Worm (Caenorhabditis elegans) whole organism, L1 larva: ENCODE data around the gene nhx-3.

Experiments used
- egl-27 ChIP-seq, 2 experiments: fragments of 150-350 bp in 1 of 2; sonication (generic microtip); optimal IDR thresholded peaks; 3 replicates each; lab custom pipeline; 2017 to 2018; ENCODE audit warnings: missing biosample characterization in 2 of 2, missing genetic modification characterization in 2 of 2, missing genetic modification reagents in 2 of 2
- elt-3 ChIP-seq, 6 experiments: fragments of 150-350 bp in 1 of 6; sonication (generic microtip); optimal IDR thresholded peaks; 2 replicates each; lab custom pipeline; 2017 to 2018; ENCODE audit warnings: missing biosample characterization in 6 of 6, missing genetic modification characterization in 6 of 6, inconsistent platforms in 1 of 6
- fkh-10 ChIP-seq: sonication (generic microtip); optimal IDR thresholded peaks from 2 replicates; lab custom pipeline; 2017; ENCODE audit warnings: missing biosample characterization, missing genetic modification reagents, missing genetic modification characterization
- nhr-237 ChIP-seq: fragments of 150-350 bp; optimal IDR thresholded peaks from 2 replicates; lab custom pipeline; 2014; ENCODE audit warnings: missing biosample characterization, missing genetic modification characterization
- pqm-1 ChIP-seq: sonication (generic microtip); optimal IDR thresholded peaks from 3 replicates; lab custom pipeline; 2017; ENCODE audit warnings: missing biosample characterization, missing genetic modification characterization
- snpc-4 ChIP-seq: fragments of 150-350 bp; optimal IDR thresholded peaks from 2 replicates; lab custom pipeline; 2014; ENCODE audit warnings: missing biosample characterization, missing genetic modification characterization
- unc-62 ChIP-seq: fragments of 150-350 bp; optimal IDR thresholded peaks from 2 replicates; lab custom pipeline; 2014; ENCODE audit warnings: missing biosample characterization, missing genetic modification reagents, missing genetic modification characterization
- ztf-11 ChIP-seq, 2 experiments: sonication (generic microtip); optimal IDR thresholded peaks; 2 replicates each; lab custom pipeline; 2016 to 2017; ENCODE audit warnings: missing genetic modification characterization in 2 of 2, missing biosample characterization in 1 of 2, missing compliant biosample characterization in 1 of 2

ce11 chrV:7545187-7545586, at the start of gene nhx-3, which contains the start of gene C54F6.19:
- TF ChIP-seq ztf-11 (tag; optimal IDR thresholded peaks at IDR 0.05; lab: Kevin White, UChicago): no peak
- TF ChIP-seq elt-3 (tag; optimal IDR thresholded peaks at IDR 0.05; lab: Kevin White, UChicago): no peak
- no peak for TF ChIP-seq nhr-237 (tag; lab: Kevin White, UChicago)
- no peak for TF ChIP-seq egl-27 (tag; optimal IDR thresholded peaks at IDR 0.05; lab: Kevin White, UChicago)
- TF ChIP-seq pqm-1 (tag; lab: Kevin White, UChicago): no peak
- no peak for TF ChIP-seq unc-62 (GFP tag; lab: Kevin White, UChicago)
- TF ChIP-seq fkh-10: no peak
- TF ChIP-seq snpc-4: no peak
